Fruit fly (Drosophila melanogaster): ENCODE measurements around the gene CG13409.

Gene CG13409

dm6 chr3R:22031738-22032137, at the start of gene CG13409:
Gene CG13409, minus strand, starts transcription at chr3R:22031900.
- TF ChIP-seq net (GFP tag; optimal IDR thresholded peaks at IDR 0.05) (no peak), CG9139 (GFP tag; optimal IDR thresholded peaks at IDR 0.05) (no peak), CG16779 (tag; optimal IDR thresholded peaks at IDR 0.05) (no peak), OdsH (GFP tag; optimal IDR thresholded peaks at IDR 0.05) (no peak), acj6 (GFP tag; optimal IDR thresholded peaks at IDR 0.05) (no peak), CG1621 (tag; optimal IDR thresholded peaks at IDR 0.05) (no peak), vri (GFP tag; optimal IDR thresholded peaks at IDR 0.05) (no peak), Hr4 (GFP tag; optimal IDR thresholded peaks at IDR 0.05) (no peak), Blimp-1 (GFP tag; optimal IDR thresholded peaks at IDR 0.05) (no peak), CG6808 (GFP tag; optimal IDR thresholded peaks at IDR 0.05) (no peak)

DNA sequence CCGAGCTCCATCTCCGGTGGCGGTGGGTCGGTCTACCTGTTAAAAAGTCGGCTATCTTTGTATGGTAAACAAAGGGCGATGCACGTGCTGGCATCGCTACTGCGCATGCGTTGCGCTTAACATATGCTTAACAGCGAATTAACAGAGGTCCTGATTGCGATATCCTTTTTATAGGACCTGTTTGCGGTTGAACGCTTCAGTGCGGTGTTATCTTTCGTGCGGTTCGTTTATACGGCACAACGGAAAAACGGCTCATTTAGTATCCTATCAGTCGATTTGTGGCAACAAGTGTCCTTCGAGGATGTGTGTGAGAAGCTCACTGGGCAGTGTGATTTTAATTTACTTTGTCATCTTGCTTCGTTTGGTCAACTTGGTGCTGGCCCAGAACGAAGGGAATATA, 48.5 kb upstream of the CG13409 start, which contains the start of gene CG13408:
TSS of gene CG13408 (plus strand) at position 222 of the 400 bp plus-strand sequence.
- TF ChIP-seq pdm3 (GFP tag; optimal IDR thresholded peaks at IDR 0.05) (no peak), Ets96B (tag; optimal IDR thresholded peaks at IDR 0.05) (no peak), fkh (GFP tag; optimal IDR thresholded peaks at IDR 0.05) (no peak), acj6 (GFP tag; optimal IDR thresholded peaks at IDR 0.05) (no peak), CG11294 (GFP tag; IDR thresholded peaks at IDR 0.05) (no peak), Eip78C (GFP tag) (no peak), CG31627 (GFP tag; optimal IDR thresholded peaks at IDR 0.05) (no peak), CG3919 (GFP tag; optimal IDR thresholded peaks at IDR 0.05) (no peak), CG10631 (GFP tag; optimal IDR thresholded peaks at IDR 0.05) (no peak), dsx (GFP tag; optimal IDR thresholded peaks at IDR 0.05; ENCODE audit: poor library complexity, severe bottlenecking) (no peak)

dm6 chr3R:22072553-22072952, 40.9 kb upstream of the CG13409 start:
- TF ChIP-seq eg (GFP tag; IDR thresholded peaks at IDR 0.05) = no peak
- no peak for TF ChIP-seq CG15336 (GFP tag; IDR thresholded peaks at IDR 0.05)
- TF ChIP-seq Eip78C (GFP tag) = peak; percentile 36

- no peak for TF ChIP-seq Eip75B (GFP tag; optimal IDR thresholded peaks at IDR 0.05)
- TF ChIP-seq svp (GFP tag) = no peak
- no peak for TF ChIP-seq CG6854 (GFP tag; optimal IDR thresholded peaks at IDR 0.05)
- no peak for TF ChIP-seq Sox15 (GFP tag; optimal IDR thresholded peaks at IDR 0.05)
- TF ChIP-seq vri (GFP tag; optimal IDR thresholded peaks at IDR 0.05) = no peak
- TF ChIP-seq Lpt (GFP tag; optimal IDR thresholded peaks at IDR 0.05) = no peak
- no peak for TF ChIP-seq Smox (GFP tag; optimal IDR thresholded peaks at IDR 0.05)
- TF ChIP-seq Ets21C (GFP tag; optimal IDR thresholded peaks at IDR 0.05) = no peak
Measured at dm6 chr3R:22071628-22072027, 39.9 kb upstream of the CG13409 start.

DNA sequence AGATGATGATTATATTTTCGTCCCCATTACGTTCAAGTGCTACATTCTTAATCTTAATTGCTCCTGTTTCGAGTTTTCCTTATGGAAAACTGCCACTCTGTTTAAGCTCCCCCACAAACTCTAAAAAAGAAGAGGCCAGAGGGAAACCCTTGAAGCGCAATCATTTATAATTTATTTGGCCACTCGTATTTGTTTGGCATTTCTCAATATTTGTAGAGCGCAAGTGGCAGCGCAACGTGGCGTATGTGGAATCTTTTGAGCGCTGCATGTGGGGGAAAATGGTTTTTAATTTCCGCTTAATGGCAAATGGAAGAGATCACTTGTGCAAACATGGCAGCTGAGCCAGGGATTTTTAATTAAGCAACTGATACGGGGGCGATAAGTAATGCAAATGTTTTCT, 35.5 kb upstream of the CG13409 start:
- peak; percentile 51 for TF ChIP-seq svp (GFP tag)
- peak; percentile 1 for TF ChIP-seq esn (GFP tag; optimal IDR thresholded peaks at IDR 0.05)
- peak; percentile 16 for TF ChIP-seq fkh (GFP tag; optimal IDR thresholded peaks at IDR 0.05)
- TF ChIP-seq Smox (GFP tag; optimal IDR thresholded peaks at IDR 0.05) = no peak

DNA sequence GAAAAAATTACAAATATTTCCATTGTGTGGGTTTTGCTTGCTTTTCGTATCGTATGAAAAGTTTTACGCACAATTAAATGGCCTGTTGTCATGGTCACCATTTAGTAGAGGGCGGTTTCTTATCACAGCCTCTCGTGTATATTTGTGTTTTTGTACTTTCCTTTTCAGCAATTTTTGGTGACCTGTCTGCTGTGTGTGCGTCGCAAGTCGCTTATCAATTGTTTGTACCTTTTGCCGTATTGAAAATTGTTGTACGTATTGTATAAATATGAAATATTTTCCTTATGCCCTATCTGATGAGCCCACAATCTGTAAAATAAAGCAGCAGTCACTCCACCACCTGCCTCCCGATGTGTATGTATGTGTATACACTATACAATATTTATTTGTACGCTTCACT, 34.7 kb upstream of the CG13409 start:
- TF ChIP-seq CG8632 (GFP tag; optimal IDR thresholded peaks at IDR 0.05) (peak; percentile 13), fkh (GFP tag; optimal IDR thresholded peaks at IDR 0.05) (peak; percentile 59), CG6163 (GFP tag; IDR thresholded peaks at IDR 0.05) (0 out of 3 replicates have a peak, but pooled peaks have one; percentile 22), svp (GFP tag) (peak; percentile 92), CG34406 (GFP tag; optimal IDR thresholded peaks at IDR 0.05) (no peak), ss (GFP tag; optimal IDR thresholded peaks at IDR 0.05) (peak in 1 of 2 experiments; percentile 38), Eip78C (GFP tag) (peak; percentile 47), dac (GFP tag; optimal IDR thresholded peaks at IDR 0.05) (no peak), CG9139 (GFP tag; optimal IDR thresholded peaks at IDR 0.05) (peak; percentile 35)

Measured in whole organism, prepupa.